Worm (Caenorhabditis elegans): ENCODE measurements around the gene ubc-23.
"Not testable (repeated sequence)": the region's sequence is repeated elsewhere in the genome, so short reads cannot be mapped to it uniquely, and the experiment has no call there.

ce11 chrX:8818438-8818837, 25.6 kb upstream of the ubc-23 start:
- not testable (repeated sequence) for TF ChIP-seq flt-1 (GFP tag; IDR thresholded peaks at IDR 0.05); ztf-29 (GFP tag; IDR thresholded peaks at IDR 0.05); ztf-23 (GFP tag; IDR thresholded peaks at IDR 0.05); cog-1 (tag; optimal IDR thresholded peaks at IDR 0.05)
- TF ChIP-seq T22C8.4 (GFP tag; IDR thresholded peaks at IDR 0.05): peak; percentile 8; the same call in 1 of the 2 replicates
